Fruit fly (Drosophila melanogaster): ENCODE results near the gene CG6333.

The CG6333 gene

DNA sequence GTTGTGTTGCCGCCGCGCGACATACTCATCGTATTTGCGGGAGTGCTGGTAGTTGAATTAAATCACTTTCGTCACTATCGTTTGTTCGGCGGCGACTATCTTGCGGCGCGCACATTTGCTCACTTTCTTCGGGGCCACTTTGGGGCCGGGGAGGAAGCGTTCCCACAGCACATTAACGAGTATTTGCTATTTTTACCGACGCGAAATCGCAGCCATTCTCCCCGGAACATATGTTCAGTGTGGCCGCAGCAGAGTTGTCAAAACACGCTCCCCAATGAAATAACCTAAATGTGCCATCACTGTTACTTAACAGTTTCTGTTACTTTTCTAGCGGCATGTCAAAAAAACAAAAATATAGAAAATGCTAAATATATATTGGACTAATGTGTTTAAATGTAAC is 53.1 kb downstream of the CG6333 start, which contains the start of gene frc (continued):
- TF ChIP-seq CG3838 (GFP tag; optimal IDR thresholded peaks at IDR 0.05): no peak
- no peak for TF ChIP-seq CrebB (tag; optimal IDR thresholded peaks at IDR 0.05)
- TF ChIP-seq fd3F (GFP tag; optimal IDR thresholded peaks at IDR 0.05): no peak
- TF ChIP-seq ci (GFP tag; IDR thresholded peaks at IDR 0.05): peak; percentile 32; the same call in 1 of the 3 replicates
- TF ChIP-seq Atf-2 (GFP tag; optimal IDR thresholded peaks at IDR 0.05): no peak
- TF ChIP-seq CG34224 (GFP tag; IDR thresholded peaks at IDR 0.05; ENCODE audit: partially characterized antibody): 0 out of 3 replicates have a peak, but pooled peaks have one; percentile 14
- TF ChIP-seq CG4404 (GFP tag; IDR thresholded peaks at IDR 0.05): no peak
- TF ChIP-seq CG9797 (GFP tag; optimal IDR thresholded peaks at IDR 0.05): peak; percentile 54
- TF ChIP-seq ranshi (GFP tag; IDR thresholded peaks at IDR 0.05): peak; percentile 7; the same call in 1 of the 2 replicates
- TF ChIP-seq HLHmδ (GFP tag; optimal IDR thresholded peaks at IDR 0.05): peak; percentile 45
- TF ChIP-seq hbn (GFP tag; IDR thresholded peaks at IDR 0.05; ENCODE audit: partially characterized antibody): peak; percentile 27; the same call in 1 of the 2 replicates
- no peak for TF ChIP-seq CG17912 (GFP tag; optimal IDR thresholded peaks at IDR 0.05)
- TF ChIP-seq MBD-R2 (GFP tag; IDR thresholded peaks at IDR 0.05): peak; percentile 65
- no peak for TF ChIP-seq CG15011 (GFP tag; optimal IDR thresholded peaks at IDR 0.05)
- no peak for TF ChIP-seq CG12744 (GFP tag; optimal IDR thresholded peaks at IDR 0.05)
- TF ChIP-seq Drgx (GFP tag; IDR thresholded peaks at IDR 0.05): 0 out of 2 replicates have a peak, but pooled peaks have one; percentile 28
- TF ChIP-seq inv (GFP tag; IDR thresholded peaks at IDR 0.05; ENCODE audit: partially characterized antibody): no peak
- no peak for TF ChIP-seq fd96Cb (tag; optimal IDR thresholded peaks at IDR 0.05)
- TF ChIP-seq CG6791 (GFP tag; IDR thresholded peaks at IDR 0.05; ENCODE audit: partially characterized antibody): no peak
- TF ChIP-seq CG12219 (GFP tag; optimal IDR thresholded peaks at IDR 0.05): no peak
- peak; percentile 41; the same call in 1 of the 2 replicates for TF ChIP-seq nerfin-2 (GFP tag; IDR thresholded peaks at IDR 0.05; ENCODE audit: partially characterized antibody)
- peak; percentile 66; the same call in 1 of the 3 replicates for TF ChIP-seq CG34422 (GFP tag; IDR thresholded peaks at IDR 0.05)
- no peak for TF ChIP-seq Hr51 (GFP tag; optimal IDR thresholded peaks at IDR 0.05)
- TF ChIP-seq MESR4 (GFP tag; optimal IDR thresholded peaks at IDR 0.05): peak; percentile 77
- no peak for TF ChIP-seq sisA (GFP tag; IDR thresholded peaks at IDR 0.05)
- TF ChIP-seq CG8290 (GFP tag; optimal IDR thresholded peaks at IDR 0.05): no peak
- TF ChIP-seq CG8290 (tag; optimal IDR thresholded peaks at IDR 0.05): peak in 1 of 2 experiments; percentile 51
- 0 out of 2 replicates have a peak, but pooled peaks have one; percentile 6 for TF ChIP-seq crol (GFP tag; IDR thresholded peaks at IDR 0.05)
- TF ChIP-seq CG12391 (tag; optimal IDR thresholded peaks at IDR 0.05): no peak
- 0 out of 2 replicates have a peak, but pooled peaks have one; percentile 13 for TF ChIP-seq Xrp1 (GFP tag; IDR thresholded peaks at IDR 0.05)
- TF ChIP-seq chinmo (GFP tag; IDR thresholded peaks at IDR 0.05; ENCODE audit: partially characterized antibody): no peak
- TF ChIP-seq zf30C (GFP tag; optimal IDR thresholded peaks at IDR 0.05): no peak
- peak; percentile 35 for TF ChIP-seq CG15514 (GFP tag; optimal IDR thresholded peaks at IDR 0.05)
- peak; percentile 40; the same call in 1 of the 2 replicates for TF ChIP-seq Bgb (GFP tag; IDR thresholded peaks at IDR 0.05; ENCODE audit: partially characterized antibody)
- TF ChIP-seq slou (GFP tag; optimal IDR thresholded peaks at IDR 0.05): no peak
- TF ChIP-seq luna (GFP tag; optimal IDR thresholded peaks at IDR 0.05): no peak
- TF ChIP-seq pita (GFP tag; optimal IDR thresholded peaks at IDR 0.05): no peak
- no peak for TF ChIP-seq tgo (GFP tag; IDR thresholded peaks at IDR 0.05)
- TF ChIP-seq CG3163 (GFP tag; optimal IDR thresholded peaks at IDR 0.05): no peak
- no peak for TF ChIP-seq CG4360 (GFP tag; IDR thresholded peaks at IDR 0.05)
- TF ChIP-seq scrt (GFP tag; optimal IDR thresholded peaks at IDR 0.05): no peak
- TF ChIP-seq amos (GFP tag; IDR thresholded peaks at IDR 0.05; ENCODE audit: partially characterized antibody): 0 out of 2 replicates have a peak, but pooled peaks have one; percentile 26
- no peak for TF ChIP-seq Lpt (GFP tag; optimal IDR thresholded peaks at IDR 0.05)
- no peak for TF ChIP-seq CG34376 (GFP tag; optimal IDR thresholded peaks at IDR 0.05)
- no peak for TF ChIP-seq CG10654 (GFP tag; optimal IDR thresholded peaks at IDR 0.05)
- TF ChIP-seq lab (GFP tag; optimal IDR thresholded peaks at IDR 0.05): no peak
- no peak for TF ChIP-seq CG32532 (GFP tag; IDR thresholded peaks at IDR 0.05)
- TF ChIP-seq Ptx1 (GFP tag; IDR thresholded peaks at IDR 0.05): no peak
- no peak for TF ChIP-seq wek (GFP tag; optimal IDR thresholded peaks at IDR 0.05)
- TF ChIP-seq cato (GFP tag; optimal IDR thresholded peaks at IDR 0.05; ENCODE audit: borderline replicate concordance): no peak

Data from whole organism, embryonic.